Fruit fly (Drosophila melanogaster) whole organism, embryonic: ENCODE measurements around the gene Lrpprc2.

ENCODE experiments used
- Atf6 ChIP-seq: fragments of 200-800 bp; sonication (Bioruptor generic); IDR thresholded peaks from 2 replicates; pipeline ENCODE4 v1.3.6; 2022; ENCODE audit warnings: missing biosample characterization, missing genetic modification characterization
- BtbVII ChIP-seq: fragments of 200-800 bp; sonication (Bioruptor generic); optimal IDR thresholded peaks from 3 replicates; lab custom pipeline; 2017; ENCODE audit warnings: missing biosample characterization, mild to moderate bottlenecking, missing genetic modification characterization
- CG10147 ChIP-seq: fragments of 200-800 bp; sonication (Bioruptor generic); optimal IDR thresholded peaks from 2 replicates; lab custom pipeline; 2019; ENCODE audit warnings: missing biosample characterization, mild to moderate bottlenecking, missing genetic modification characterization, moderate library complexity
- CG10654 ChIP-seq: fragments of 200-800 bp; sonication (Bioruptor generic); optimal IDR thresholded peaks from 2 replicates; lab custom pipeline; 2016; ENCODE audit warnings: missing biosample characterization, missing genetic modification characterization
- CG11398 ChIP-seq: fragments of 200-800 bp; sonication (Bioruptor generic); optimal IDR thresholded peaks from 2 replicates; lab custom pipeline; 2016; ENCODE audit warnings: missing biosample characterization, missing genetic modification characterization
- CG12071 ChIP-seq: fragments of 200-800 bp; sonication (Bioruptor generic); optimal IDR thresholded peaks from 3 replicates; lab custom pipeline; 2018; ENCODE audit warnings: missing biosample characterization, mild to moderate bottlenecking, missing genetic modification characterization
- CG15011 ChIP-seq: fragments of 200-800 bp; sonication (Bioruptor generic); optimal IDR thresholded peaks from 3 replicates; lab custom pipeline; 2018; ENCODE audit warnings: missing biosample characterization, mild to moderate bottlenecking, missing genetic modification characterization
- CG1647 ChIP-seq: fragments of 200-800 bp; sonication (Bioruptor generic); optimal IDR thresholded peaks from 3 replicates; lab custom pipeline; 2016; ENCODE audit warnings: missing biosample characterization, missing genetic modification characterization
- CG16779 ChIP-seq: fragments of 200-800 bp; sonication (Bioruptor generic); IDR thresholded peaks from 2 replicates; pipeline ENCODE4 v1.3.6; 2022; ENCODE audit warnings: missing biosample characterization, missing genetic modification characterization
- CG18476 ChIP-seq: fragments of 200-800 bp; sonication (Bioruptor generic); optimal IDR thresholded peaks from 2 replicates; lab custom pipeline; 2016; ENCODE audit warnings: missing biosample characterization, mild to moderate bottlenecking, missing genetic modification characterization
- CG18599 ChIP-seq: fragments of 200-800 bp; sonication (Bioruptor generic); optimal IDR thresholded peaks from 3 replicates; lab custom pipeline; 2017; ENCODE audit warnings: missing biosample characterization, missing genetic modification characterization, mild to moderate bottlenecking, moderate library complexity, missing genetic modification reagents
- CG2678 ChIP-seq: fragments of 200-800 bp; sonication (Bioruptor generic); optimal IDR thresholded peaks from 3 replicates; lab custom pipeline; 2019; ENCODE audit warnings: missing biosample characterization, mild to moderate bottlenecking, missing genetic modification characterization, moderate library complexity
- CG6254 ChIP-seq: fragments of 200-800 bp; sonication (Bioruptor generic); optimal IDR thresholded peaks from 3 replicates; lab custom pipeline; 2017; ENCODE audit warnings: mild to moderate bottlenecking, missing biosample characterization, missing genetic modification reagents, missing genetic modification characterization
- CG6689 ChIP-seq: fragments of 200-800 bp; sonication (Bioruptor generic); IDR thresholded peaks from 2 replicates; pipeline ENCODE4 v1.3.6; 2022; ENCODE audit warnings: missing biosample characterization, missing genetic modification characterization
- CG9932 ChIP-seq: fragments of 200-800 bp; sonication (Bioruptor generic); IDR thresholded peaks from 2 replicates; pipeline ENCODE4 v1.3.6; 2022; ENCODE audit warnings: missing biosample characterization, missing genetic modification characterization
- D19B ChIP-seq: fragments of 200-800 bp; sonication (Bioruptor generic); optimal IDR thresholded peaks from 2 replicates; lab custom pipeline; 2017; ENCODE audit warnings: missing biosample characterization, mild to moderate bottlenecking, missing genetic modification characterization
- Elba2 ChIP-seq: fragments of 200-800 bp; sonication (Bioruptor generic); optimal IDR thresholded peaks from 3 replicates; lab custom pipeline; 2016; ENCODE audit warnings: missing biosample characterization, missing genetic modification characterization
- Ets65A ChIP-seq: fragments of 200-800 bp; sonication (Bioruptor generic); peaks from one replicate; lab custom pipeline; 2016; ENCODE audit warnings: missing biosample characterization, missing genetic modification characterization
- Hmx ChIP-seq: fragments of 200-800 bp; sonication (Bioruptor generic); optimal IDR thresholded peaks from 2 replicates; lab custom pipeline; 2016; ENCODE audit warnings: missing biosample characterization, missing genetic modification characterization
- Hr51 ChIP-seq, 2 experiments: fragments of 200-800 bp; sonication (Bioruptor generic); optimal IDR thresholded peaks; 2 replicates in 1 of 2; 3 replicates in 1 of 2; lab custom pipeline; 2016 to 2018; ENCODE audit warnings: missing biosample characterization in 2 of 2, missing genetic modification characterization in 2 of 2, mild to moderate bottlenecking in 1 of 2, moderate library complexity in 1 of 2
- Mad ChIP-seq: fragments of 200-800 bp; sonication (Bioruptor generic); optimal IDR thresholded peaks from 2 replicates; lab custom pipeline; 2016; ENCODE audit warnings: missing biosample characterization, missing genetic modification characterization
- NC2β ChIP-seq: fragments of 200-800 bp; sonication (Bioruptor generic); optimal IDR thresholded peaks from 2 replicates; lab custom pipeline; 2016; ENCODE audit warnings: missing biosample characterization, missing genetic modification characterization
- NFAT ChIP-seq: fragments of 200-800 bp; sonication (Bioruptor generic); IDR thresholded peaks from 2 replicates; pipeline ENCODE4 v1.3.6; 2022; ENCODE audit warnings: missing biosample characterization, missing genetic modification characterization
- Nf-YB ChIP-seq: fragments of 200-800 bp; sonication (Bioruptor generic); optimal IDR thresholded peaks from 3 replicates; lab custom pipeline; 2019; ENCODE audit warnings: missing biosample characterization, mild to moderate bottlenecking, missing genetic modification characterization, moderate library complexity
- Ptx1 ChIP-seq: fragments of 200-800 bp; sonication (Bioruptor generic); IDR thresholded peaks from 2 replicates; pipeline ENCODE4 v1.3.6; 2022; ENCODE audit warnings: missing biosample characterization, missing genetic modification characterization
- Sin3A ChIP-seq: fragments of >200 bp; optimal IDR thresholded peaks from 2 replicates; lab custom pipeline; 2018
- Sox100B ChIP-seq: fragments of 200-800 bp; sonication (Bioruptor generic); optimal IDR thresholded peaks from 3 replicates; lab custom pipeline; 2018; ENCODE audit warnings: missing biosample characterization, mild to moderate bottlenecking, missing genetic modification characterization
- amos ChIP-seq: fragments of 200-800 bp; sonication (Bioruptor generic); IDR thresholded peaks from 2 replicates; pipeline ENCODE4 v1.3.6; 2022; ENCODE audit warnings: missing biosample characterization, missing genetic modification characterization; ENCODE audit not compliant: partially characterized antibody
- ase ChIP-seq: fragments of 200-800 bp; sonication (Bioruptor generic); IDR thresholded peaks from 3 replicates; pipeline ENCODE4 v1.3.6; 2022; ENCODE audit warnings: missing biosample characterization, missing genetic modification characterization
- bcd ChIP-seq: fragments of 200-800 bp; sonication (Bioruptor generic); optimal IDR thresholded peaks from 2 replicates; lab custom pipeline; 2017; ENCODE audit warnings: missing biosample characterization, mild to moderate bottlenecking, missing genetic modification characterization
- cad ChIP-seq: fragments of >200 bp; optimal IDR thresholded peaks from 2 replicates; lab custom pipeline; 2017; ENCODE audit warnings: missing biosample characterization, missing genetic modification characterization
- cg ChIP-seq: fragments of 200-800 bp; sonication (Bioruptor generic); optimal IDR thresholded peaks from 3 replicates; lab custom pipeline; 2019; ENCODE audit warnings: missing biosample characterization, mild to moderate bottlenecking, missing genetic modification characterization, moderate library complexity
- dysf ChIP-seq: fragments of 200-800 bp; sonication (Bioruptor generic); IDR thresholded peaks from 3 replicates; pipeline ENCODE4 v1.3.6; 2022; ENCODE audit warnings: missing biosample characterization, missing genetic modification characterization
- exex ChIP-seq: fragments of 200-800 bp; sonication (Bioruptor generic); optimal IDR thresholded peaks from 4 replicates; lab custom pipeline; 2018; ENCODE audit warnings: missing biosample characterization, mild to moderate bottlenecking, missing genetic modification characterization, moderate library complexity
- fd64A ChIP-seq: fragments of 200-800 bp; sonication (Bioruptor generic); optimal IDR thresholded peaks from 3 replicates; lab custom pipeline; 2018; ENCODE audit warnings: missing biosample characterization, mild to moderate bottlenecking, missing genetic modification characterization
- fd96Cb ChIP-seq: fragments of 200-800 bp; sonication (Bioruptor generic); optimal IDR thresholded peaks from 2 replicates; lab custom pipeline; 2018; ENCODE audit warnings: missing biosample characterization, mild to moderate bottlenecking, missing genetic modification characterization, moderate library complexity
- fru ChIP-seq: fragments of >200 bp; optimal IDR thresholded peaks from 2 replicates; lab custom pipeline; 2017
- grau ChIP-seq: fragments of 200-800 bp; optimal IDR thresholded peaks from 3 replicates; lab custom pipeline; 2019; ENCODE audit warnings: missing biosample characterization, mild to moderate bottlenecking, missing genetic modification characterization, moderate library complexity
- gro ChIP-seq: fragments of 200-800 bp; sonication (Bioruptor generic); optimal IDR thresholded peaks from 2 replicates; lab custom pipeline; 2016; ENCODE audit warnings: missing biosample characterization, missing genetic modification characterization
- h ChIP-seq: fragments of >200 bp; optimal IDR thresholded peaks from 2 replicates; lab custom pipeline; 2017
- insv ChIP-seq, 2 experiments: fragments of 200-800 bp; sonication (Bioruptor generic); optimal IDR thresholded peaks; 3 replicates each; lab custom pipeline; 2016 to 2018; ENCODE audit warnings: missing biosample characterization in 2 of 2, missing genetic modification characterization in 2 of 2
- pfk ChIP-seq: fragments of 200-800 bp; sonication (Bioruptor generic); optimal IDR thresholded peaks from 2 replicates; lab custom pipeline; 2018; ENCODE audit warnings: missing biosample characterization, mild to moderate bottlenecking, missing genetic modification characterization, moderate library complexity
- pzg ChIP-seq: fragments of 200-800 bp; sonication (Bioruptor generic); optimal IDR thresholded peaks from 3 replicates; lab custom pipeline; 2018; ENCODE audit warnings: missing biosample characterization, mild to moderate bottlenecking, missing genetic modification characterization, moderate library complexity
- run ChIP-seq: fragments of 200-800 bp; sonication (Bioruptor generic); optimal IDR thresholded peaks from 3 replicates; lab custom pipeline; 2018; ENCODE audit warnings: missing biosample characterization, mild to moderate bottlenecking, missing genetic modification characterization
- sens ChIP-seq: fragments of 200-800 bp; sonication (Bioruptor generic); peaks from one replicate; lab custom pipeline; 2016; ENCODE audit warnings: missing biosample characterization, missing genetic modification characterization
- sima ChIP-seq: fragments of 200-800 bp; sonication (Bioruptor generic); optimal IDR thresholded peaks from 2 replicates; lab custom pipeline; 2016; ENCODE audit warnings: missing biosample characterization, missing genetic modification characterization
- tap ChIP-seq: fragments of 200-800 bp; optimal IDR thresholded peaks from 3 replicates; lab custom pipeline; 2019; ENCODE audit warnings: missing biosample characterization, mild to moderate bottlenecking, missing genetic modification characterization, moderate library complexity
- tgo ChIP-seq: fragments of 200-800 bp; sonication (Bioruptor generic); IDR thresholded peaks from 3 replicates; pipeline ENCODE4 v1.3.6; 2022; ENCODE audit warnings: missing biosample characterization, missing genetic modification characterization
- toy ChIP-seq: fragments of 200-800 bp; sonication (Bioruptor generic); IDR thresholded peaks from 2 replicates; pipeline ENCODE4 v1.3.6; 2022; ENCODE audit warnings: missing biosample characterization, missing genetic modification characterization
- ttk ChIP-seq: fragments of 200-800 bp; sonication (Bioruptor generic); IDR thresholded peaks from 2 replicates; pipeline ENCODE4 v2.1.2; 2022; ENCODE audit warnings: missing biosample characterization, missing genetic modification characterization
- unc-4 ChIP-seq: fragments of 200-800 bp; sonication (Bioruptor generic); IDR thresholded peaks from 2 replicates; pipeline ENCODE4 v1.3.6; 2022; ENCODE audit warnings: missing biosample characterization, missing genetic modification characterization; ENCODE audit not compliant: partially characterized antibody
- unpg ChIP-seq: fragments of 200-800 bp; sonication (Bioruptor generic); optimal IDR thresholded peaks from 3 replicates; lab custom pipeline; 2018; ENCODE audit warnings: missing biosample characterization, mild to moderate bottlenecking, missing genetic modification characterization, moderate library complexity
- wdn ChIP-seq: fragments of 200-800 bp; sonication (Bioruptor generic); IDR thresholded peaks from 2 replicates; pipeline ENCODE4 v1.3.6; 2022; ENCODE audit warnings: missing biosample characterization, missing genetic modification characterization

Gene Lrpprc2

dm6 chrX:1470562-1470961 lies 10.1 kb upstream of the Lrpprc2 start, which contains the start of gene pck (continued):
- TF ChIP-seq NFAT (peak; percentile 59), CG18476 (GFP tag; lab: Kevin White, UChicago) (peak; percentile 54), Elba2 (peak; percentile 50), pzg (GFP tag; lab: Kevin White, UChicago) (peak; percentile 58), Hmx (GFP tag; lab: Kevin White, UChicago) (no peak), bcd (GFP tag; lab: Kevin White, UChicago) (peak; percentile 27), Atf6 (GFP tag; lab: Robert Waterston, UW) (peak; percentile 52; the same call in 1 of the 2 replicates), CG15011 (no peak), CG18599 (peak; percentile 72), h (lab: Kevin White, UChicago) (no peak), insv (GFP tag; optimal IDR thresholded peaks at IDR 0.05; lab: Kevin White, UChicago) (no peak), unpg (GFP tag; lab: Kevin White, UChicago) (peak; percentile 70), BtbVII (GFP tag; lab: Kevin White, UChicago) (no peak), amos (peak; percentile 39; the same call in 1 of the 2 replicates), Ets65A (no peak), Nf-YB (peak; percentile 19), Mad (GFP tag; lab: Kevin White, UChicago) (peak; percentile 38), ase (peak; percentile 60; the same call in 2 of the 3 replicates), wdn (GFP tag; lab: Robert Waterston, UW) (no peak), run (tag; lab: Kevin White, UChicago) (no peak), fd64A (no peak), Sox100B (GFP tag; lab: Kevin White, UChicago) (no peak), CG2678 (tag; lab: Kevin White, UChicago) (peak; percentile 52), dysf (peak; percentile 51; the same call in 1 of the 3 replicates), D19B (no peak), exex (no peak), grau (tag; lab: Kevin White, UChicago) (peak; percentile 54), fru (lab: Kevin White, UChicago) (no peak), CG10147 (GFP tag; lab: Kevin White, UChicago) (peak; percentile 16), CG10654 (GFP tag; lab: Kevin White, UChicago) (peak; percentile 38), cad (GFP tag; lab: Kevin White, UChicago) (no peak), pfk (no peak), sens (GFP tag; lab: Kevin White, UChicago) (peak; percentile 97), CG6254 (no peak), CG6689 (GFP tag; lab: Robert Waterston, UW) (peak; percentile 53; the same call in 1 of the 2 replicates), toy (GFP tag; lab: Robert Waterston, UW) (no peak), ttk (GFP tag; lab: Robert Waterston, UW) (peak; percentile 55), unc-4 (GFP tag; lab: Robert Waterston, UW) (peak; percentile 60), CG9932 (peak; percentile 62), CG16779 (GFP tag; lab: Robert Waterston, UW) (no peak), Sin3A (lab: Kevin White, UChicago) (peak; percentile 53), Hr51 (GFP tag; optimal IDR thresholded peaks at IDR 0.05; lab: Kevin White, UChicago) (peak; percentile 56 to 67), gro (peak; percentile 47), cg (GFP tag; lab: Kevin White, UChicago) (peak; percentile 42), CG1647 (GFP tag; lab: Kevin White, UChicago) (peak; percentile 52), NC2β (GFP tag; lab: Kevin White, UChicago) (peak; percentile 71), tap (tag; lab: Kevin White, UChicago) (no peak), Ptx1 (GFP tag; lab: Robert Waterston, UW) (peak; percentile 72), fd96Cb (tag; lab: Kevin White, UChicago) (peak; percentile 20), tgo (GFP tag; lab: Robert Waterston, UW) (peak; percentile 67), CG11398 (peak; percentile 40), CG12071 (GFP tag; lab: Kevin White, UChicago) (no peak), sima (GFP tag; lab: Kevin White, UChicago) (no peak)
